Fruit fly (Drosophila melanogaster) S2 (cell line): ENCODE measurements around the gene janB.

ENCODE experiments used
- CG8478 ChIP-seq: fragments of >200 bp; optimal IDR thresholded peaks from 2 replicates; lab custom pipeline; 2018
- CTCF ChIP-seq, 2 experiments: fragments of >200 bp; optimal IDR thresholded peaks; 2 replicates each; lab custom pipeline; 2018

DNA sequence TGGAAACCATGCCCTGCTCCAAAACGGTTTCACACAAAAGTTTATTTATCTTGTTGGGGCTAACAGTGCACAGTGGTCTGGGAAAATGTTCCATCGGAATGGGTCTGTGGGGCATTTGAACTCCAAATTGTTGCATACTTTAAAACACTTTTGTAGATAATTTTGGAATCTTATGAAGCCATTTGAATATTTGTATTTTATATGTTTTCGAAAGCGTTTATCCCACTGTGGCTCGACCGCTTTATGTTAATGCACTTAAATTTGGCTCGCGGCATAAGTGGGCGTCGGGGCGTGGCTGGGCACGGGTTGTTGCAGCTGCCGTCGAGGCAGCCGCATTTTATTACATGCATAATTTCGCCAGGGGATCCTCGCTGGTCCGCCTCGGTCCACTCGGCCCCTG is 33.3 kb upstream of the janB start:
- TF ChIP-seq CG8478 (lab: Kevin White, UChicago) (no peak), CTCF (optimal IDR thresholded peaks at IDR 0.05; lab: Kevin White, UChicago) (no peak)
